Fruit fly (Drosophila melanogaster) whole organism, wandering third instar larva: Measurements from ENCODE around the gene CG46397.
A peak's percentile ranks its signal among the peaks of the same experiment; 100 is the strongest.

Experiments
- Abd-B ChIP-seq: fragments of >200 bp; optimal IDR thresholded peaks from 2 replicates; lab custom pipeline; 2017; ENCODE audit warnings: missing biosample characterization, missing genetic modification characterization
- CG32264 ChIP-seq: fragments of 200-800 bp; sonication (Bioruptor generic); optimal IDR thresholded peaks from 2 replicates; lab custom pipeline; 2016; ENCODE audit warnings: missing biosample characterization, missing genetic modification characterization
- CG9705 ChIP-seq: fragments of 200-800 bp; sonication (Bioruptor generic); optimal IDR thresholded peaks from 2 replicates; lab custom pipeline; 2018; ENCODE audit warnings: missing biosample characterization, mild to moderate bottlenecking, missing genetic modification characterization
- CrebA ChIP-seq: fragments of 200-800 bp; sonication (Bioruptor generic); optimal IDR thresholded peaks from 2 replicates; lab custom pipeline; 2016; ENCODE audit warnings: missing biosample characterization, mild to moderate bottlenecking, missing genetic modification characterization, borderline replicate concordance
- Dfd ChIP-seq: fragments of >200 bp; optimal IDR thresholded peaks from 2 replicates; lab custom pipeline; 2017; ENCODE audit warnings: missing biosample characterization, missing genetic modification characterization
- Dif ChIP-seq: fragments of 200-275, 200-300 bp; sonication (Bioruptor generic); optimal IDR thresholded peaks from 2 replicates; lab custom pipeline; 2018; ENCODE audit warnings: missing biosample characterization, missing genetic modification characterization; ENCODE audit not compliant: partially characterized antibody
- GATAd ChIP-seq: sonication (Bioruptor generic); optimal IDR thresholded peaks from 2 replicates; lab custom pipeline; 2016; ENCODE audit warnings: missing biosample characterization, missing genetic modification characterization
- HLH106 ChIP-seq: fragments of 200-800 bp; optimal IDR thresholded peaks from 3 replicates; lab custom pipeline; 2019; ENCODE audit warnings: missing biosample characterization, mild to moderate bottlenecking, missing genetic modification characterization, moderate library complexity
- Hnf4 ChIP-seq: fragments of 200-800 bp; sonication (Bioruptor generic); optimal IDR thresholded peaks from 2 replicates; lab custom pipeline; 2016; ENCODE audit warnings: missing biosample characterization, mild to moderate bottlenecking, missing genetic modification characterization
- Hr78 ChIP-seq: fragments of >200 bp; optimal IDR thresholded peaks from 2 replicates; lab custom pipeline; 2017; ENCODE audit warnings: missing biosample characterization, missing genetic modification characterization
- Hr83 ChIP-seq: fragments of 200-300 bp; sonication (Bioruptor generic); optimal IDR thresholded peaks from 2 replicates; lab custom pipeline; 2016; ENCODE audit warnings: missing biosample characterization, mild to moderate bottlenecking, missing genetic modification characterization, moderate library complexity; ENCODE audit not compliant: poor library complexity, severe bottlenecking
- Jra ChIP-seq: sonication (Bioruptor generic); optimal IDR thresholded peaks from 2 replicates; lab custom pipeline; 2016; ENCODE audit warnings: missing biosample characterization, missing genetic modification characterization
- Myc ChIP-seq: fragments of >200 bp; optimal IDR thresholded peaks from 2 replicates; lab custom pipeline; 2017
- N ChIP-seq: fragments of >200 bp; optimal IDR thresholded peaks from 2 replicates; lab custom pipeline; 2018; ENCODE audit warnings: missing biosample characterization, missing external identifiers, missing genetic modification characterization
- OdsH ChIP-seq: fragments of 200-800 bp; sonication (Bioruptor generic); optimal IDR thresholded peaks from 2 replicates; lab custom pipeline; 2016; ENCODE audit warnings: missing biosample characterization, mild to moderate bottlenecking, missing genetic modification characterization
- Sp1 ChIP-seq: fragments of 200-800 bp; sonication (Bioruptor generic); optimal IDR thresholded peaks from 3 replicates; lab custom pipeline; 2019; ENCODE audit warnings: missing biosample characterization, mild to moderate bottlenecking, missing genetic modification characterization, moderate library complexity
- Vsx2 ChIP-seq: fragments of 200-300, 225-300 bp; sonication (Bioruptor generic); optimal IDR thresholded peaks from 2 replicates; lab custom pipeline; 2018; ENCODE audit warnings: missing biosample characterization, missing genetic modification characterization; ENCODE audit not compliant: partially characterized antibody
- br ChIP-seq: fragments of 200-800 bp; sonication (Bioruptor generic); optimal IDR thresholded peaks from 2 replicates; lab custom pipeline; 2016; ENCODE audit warnings: missing biosample characterization, missing genetic modification characterization
- brk ChIP-seq: fragments of 200-800 bp; sonication (Bioruptor generic); optimal IDR thresholded peaks from 2 replicates; lab custom pipeline; 2016; ENCODE audit warnings: missing biosample characterization, mild to moderate bottlenecking, missing genetic modification characterization
- dl ChIP-seq, 2 experiments: fragments of 175-275, 200-275 bp in 1 of 2; fragments of 200-275 bp in 1 of 2; sonication (Bioruptor generic); optimal IDR thresholded peaks; lab custom pipeline; 2018; ENCODE audit warnings: mild to moderate bottlenecking in 2 of 2, missing biosample characterization in 2 of 2, missing genetic modification characterization in 2 of 2, moderate library complexity in 2 of 2; ENCODE audit not compliant: partially characterized antibody in 2 of 2, insufficient read depth in 1 of 2
- dmrt93B ChIP-seq: fragments of 200-800 bp; sonication (Bioruptor generic); optimal IDR thresholded peaks from 2 replicates; lab custom pipeline; 2018; ENCODE audit warnings: missing biosample characterization, mild to moderate bottlenecking, missing genetic modification characterization
- dsf ChIP-seq: sonication (Bioruptor generic); optimal IDR thresholded peaks from 2 replicates; lab custom pipeline; 2016; ENCODE audit warnings: missing biosample characterization, missing genetic modification characterization, borderline replicate concordance
- ey ChIP-seq: fragments of 200-800 bp; sonication (Bioruptor generic); optimal IDR thresholded peaks from 2 replicates; lab custom pipeline; 2016; ENCODE audit warnings: missing biosample characterization, missing genetic modification characterization
- foxo ChIP-seq, 2 experiments: fragments of 200-800 bp; sonication (Bioruptor generic); optimal IDR thresholded peaks; 2 replicates in 1 of 2; 3 replicates in 1 of 2; lab custom pipeline; 2016 to 2017; ENCODE audit warnings: missing biosample characterization in 2 of 2, missing genetic modification characterization in 2 of 2
- fru ChIP-seq: fragments of 200-800 bp; sonication (Bioruptor generic); optimal IDR thresholded peaks from 3 replicates; lab custom pipeline; 2016; ENCODE audit warnings: missing biosample characterization, mild to moderate bottlenecking, missing genetic modification characterization
- h ChIP-seq: fragments of 200-800 bp; sonication (Bioruptor generic); optimal IDR thresholded peaks from 3 replicates; lab custom pipeline; 2016; ENCODE audit warnings: missing biosample characterization, mild to moderate bottlenecking, missing genetic modification characterization
- jim ChIP-seq: fragments of 175-275, 200-325 bp; sonication (Bioruptor generic); optimal IDR thresholded peaks from 2 replicates; lab custom pipeline; 2016; ENCODE audit warnings: missing biosample characterization, mild to moderate bottlenecking, missing genetic modification characterization
- lola ChIP-seq: fragments of >200 bp; optimal IDR thresholded peaks from 2 replicates; lab custom pipeline; 2017; ENCODE audit warnings: missing biosample characterization, missing genetic modification characterization
- pan ChIP-seq: fragments of >200 bp; optimal IDR thresholded peaks from 2 replicates; lab custom pipeline; 2017
- psq ChIP-seq: fragments of 200-800 bp; sonication (Bioruptor generic); optimal IDR thresholded peaks from 3 replicates; lab custom pipeline; 2017; ENCODE audit warnings: missing biosample characterization, mild to moderate bottlenecking, missing genetic modification characterization, moderate library complexity
- rgr ChIP-seq: fragments of 200-800 bp; sonication (Bioruptor generic); optimal IDR thresholded peaks from 3 replicates; lab custom pipeline; 2016; ENCODE audit warnings: missing biosample characterization, mild to moderate bottlenecking, missing genetic modification characterization
- sage ChIP-seq: fragments of 200-800 bp; sonication (Bioruptor generic); optimal IDR thresholded peaks from 2 replicates; lab custom pipeline; 2016; ENCODE audit warnings: missing biosample characterization, mild to moderate bottlenecking, missing genetic modification characterization
- tai ChIP-seq: sonication (Bioruptor generic); optimal IDR thresholded peaks from 2 replicates; lab custom pipeline; 2016; ENCODE audit warnings: missing biosample characterization, missing genetic modification characterization
- usp ChIP-seq: fragments of >200 bp; optimal IDR thresholded peaks from 2 replicates; lab custom pipeline; 2017; ENCODE audit warnings: missing biosample characterization, missing genetic modification characterization
- woc ChIP-seq: sonication (Bioruptor generic); optimal IDR thresholded peaks from 2 replicates; lab custom pipeline; 2016; ENCODE audit warnings: missing biosample characterization, mild to moderate bottlenecking, missing genetic modification characterization

The CG46397 gene

DNA sequence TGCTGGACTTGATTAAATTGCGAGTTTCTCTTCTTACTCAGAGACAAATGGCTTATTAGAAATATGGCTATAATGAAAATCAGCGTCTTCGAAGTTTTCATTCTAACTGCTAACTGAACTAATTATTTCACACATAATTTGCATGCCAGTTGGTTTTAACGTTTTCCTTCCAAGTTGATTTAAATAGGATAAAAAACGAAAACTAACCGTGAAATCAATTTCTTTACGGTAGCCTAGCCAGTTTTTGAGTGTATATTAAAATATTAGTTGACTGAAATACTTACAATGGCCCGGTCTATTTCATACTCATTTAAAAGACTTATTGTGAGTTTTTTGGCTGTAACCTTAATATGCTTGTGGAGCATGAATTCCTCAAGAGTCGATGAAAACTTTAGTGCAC, 15.2 kb downstream of the CG46397 start, which contains the start of the genes CG9525 and CG32985:
CG9525 (minus strand) TSS at position 101 of the 400 bp plus-strand sequence.
CG32985 (plus strand) TSS at position 280 of the 400 bp plus-strand sequence.
- no peak for TF ChIP-seq Dif
- TF ChIP-seq Abd-B (GFP tag; lab: Kevin White, UChicago), result no peak
- no peak for TF ChIP-seq woc (GFP tag; lab: Kevin White, UChicago)
- no peak for TF ChIP-seq Hr78 (GFP tag; lab: Kevin White, UChicago)
- TF ChIP-seq h, result no peak
- TF ChIP-seq dsf (GFP tag; lab: Kevin White, UChicago), result no peak
- TF ChIP-seq pan (lab: Kevin White, UChicago), result no peak
- TF ChIP-seq GATAd, result no peak
- TF ChIP-seq Dfd (GFP tag; lab: Kevin White, UChicago), result no peak
- no peak for TF ChIP-seq OdsH (GFP tag; lab: Kevin White, UChicago)
- TF ChIP-seq dmrt93B, result no peak
- no peak for TF ChIP-seq Hnf4 (GFP tag; lab: Kevin White, UChicago)
- no peak for TF ChIP-seq fru (GFP tag; lab: Kevin White, UChicago)
- no peak for TF ChIP-seq CrebA (GFP tag; lab: Kevin White, UChicago)
- TF ChIP-seq usp (GFP tag; lab: Kevin White, UChicago), result no peak
- TF ChIP-seq tai (GFP tag; lab: Kevin White, UChicago), result no peak
- TF ChIP-seq, all 38 proteins: peak for 0

DNA sequence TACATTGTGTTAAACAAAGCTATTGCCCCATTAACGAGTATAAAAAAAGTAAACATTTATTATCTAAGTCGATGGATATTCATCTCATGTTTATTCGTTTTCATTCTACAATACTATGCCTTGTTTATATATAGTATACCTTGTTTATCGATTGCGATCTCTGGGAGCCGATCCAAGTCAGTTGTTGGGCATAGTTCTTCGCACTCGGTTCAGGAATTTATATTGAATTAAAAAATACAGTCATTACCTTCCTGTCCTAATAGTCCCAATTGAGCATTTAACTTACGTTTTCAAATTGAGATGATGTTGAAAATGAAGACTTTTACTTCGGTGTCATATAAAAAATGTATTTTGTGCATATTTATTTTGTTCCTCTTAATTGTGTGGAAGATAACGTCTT, 17.6 kb downstream of the CG46397 start, which contains the start of gene CG32984:
CG32984 (plus strand) TSS at position 301 of the 400 bp plus-strand sequence.
- TF ChIP-seq dsf (GFP tag; lab: Kevin White, UChicago), result no peak
- no peak for TF ChIP-seq Abd-B (GFP tag; lab: Kevin White, UChicago)
- TF ChIP-seq N, result no peak
- TF ChIP-seq tai (GFP tag; lab: Kevin White, UChicago), result no peak
- TF ChIP-seq jim (GFP tag; lab: Kevin White, UChicago), result no peak
- TF ChIP-seq CG9705, result no peak
- no peak for TF ChIP-seq h
- no peak for TF ChIP-seq Dif
- TF ChIP-seq HLH106 (tag; lab: Kevin White, UChicago), result no peak
- TF ChIP-seq br (GFP tag; lab: Kevin White, UChicago), result no peak
- no peak for TF ChIP-seq brk (GFP tag; lab: Kevin White, UChicago)
- no peak for TF ChIP-seq Hr78 (GFP tag; lab: Kevin White, UChicago)
- TF ChIP-seq Jra (GFP tag; lab: Kevin White, UChicago), result no peak
- TF ChIP-seq Dfd (GFP tag; lab: Kevin White, UChicago), result no peak
- no peak for TF ChIP-seq usp (GFP tag; lab: Kevin White, UChicago)
- no peak for TF ChIP-seq Vsx2 (GFP tag; lab: Kevin White, UChicago)
- TF ChIP-seq Hr83 (GFP tag; lab: Kevin White, UChicago), result no peak
- TF ChIP-seq lola (GFP tag; lab: Kevin White, UChicago), result no peak
- TF ChIP-seq dmrt93B, result no peak

DNA sequence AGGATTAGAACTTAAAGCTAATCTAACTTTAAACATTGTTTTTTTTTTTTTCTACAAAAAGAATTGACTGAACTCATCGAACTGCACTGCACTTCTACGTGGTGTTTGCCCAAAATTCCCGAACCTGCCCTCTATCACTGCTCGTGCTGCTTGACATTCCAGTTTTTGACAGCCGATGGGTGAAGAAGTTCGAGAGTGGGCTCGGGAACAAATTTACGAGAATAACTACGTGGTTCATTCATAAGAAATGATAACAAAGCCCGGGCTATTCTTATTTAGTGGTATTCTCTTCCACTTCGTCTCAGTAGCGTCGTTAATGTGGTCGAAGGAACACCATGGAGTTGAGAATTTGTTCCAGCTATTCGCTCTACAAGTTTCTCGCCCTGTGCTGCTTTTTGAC, 20.2 kb downstream of the CG46397 start, which contains the start of gene CG18088:
CG18088 (plus strand) TSS at position 301 of the 400 bp plus-strand sequence.
- TF ChIP-seq rgr (GFP tag; lab: Kevin White, UChicago) (no peak), tai (GFP tag; lab: Kevin White, UChicago) (no peak), CG9705 (no peak), h (no peak), woc (GFP tag; lab: Kevin White, UChicago) (no peak), usp (GFP tag; lab: Kevin White, UChicago) (no peak), Hnf4 (GFP tag; lab: Kevin White, UChicago) (no peak), pan (lab: Kevin White, UChicago) (no peak), CrebA (GFP tag; lab: Kevin White, UChicago) (no peak)

DNA sequence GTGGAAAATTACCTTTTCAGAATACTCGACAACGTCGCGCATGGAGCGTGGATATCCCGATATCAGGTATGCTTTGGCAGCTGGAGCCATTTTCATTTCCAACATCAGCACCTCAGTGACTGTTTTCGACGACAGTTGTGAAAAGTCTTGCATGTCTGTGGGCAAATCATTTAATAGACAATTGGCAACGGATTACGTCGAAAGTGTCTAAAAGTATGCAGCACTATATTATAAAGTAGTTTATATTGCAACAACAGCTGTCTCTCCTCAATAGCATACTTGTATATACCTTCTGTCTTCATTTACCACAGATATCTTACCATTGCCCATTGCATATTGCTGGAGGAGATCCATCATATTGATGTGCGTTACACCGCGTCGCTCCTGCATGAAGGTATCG, 25.8 kb downstream of the CG46397 start:
- no peak for TF ChIP-seq HLH106 (tag; lab: Kevin White, UChicago)
- no peak for TF ChIP-seq CG32264
- no peak for TF ChIP-seq psq
- TF ChIP-seq foxo (GFP tag; optimal IDR thresholded peaks at IDR 0.05; lab: Kevin White, UChicago), result no peak
- no peak for TF ChIP-seq rgr (GFP tag; lab: Kevin White, UChicago)
- no peak for TF ChIP-seq usp (GFP tag; lab: Kevin White, UChicago)
- no peak for TF ChIP-seq Hnf4 (GFP tag; lab: Kevin White, UChicago)

DNA sequence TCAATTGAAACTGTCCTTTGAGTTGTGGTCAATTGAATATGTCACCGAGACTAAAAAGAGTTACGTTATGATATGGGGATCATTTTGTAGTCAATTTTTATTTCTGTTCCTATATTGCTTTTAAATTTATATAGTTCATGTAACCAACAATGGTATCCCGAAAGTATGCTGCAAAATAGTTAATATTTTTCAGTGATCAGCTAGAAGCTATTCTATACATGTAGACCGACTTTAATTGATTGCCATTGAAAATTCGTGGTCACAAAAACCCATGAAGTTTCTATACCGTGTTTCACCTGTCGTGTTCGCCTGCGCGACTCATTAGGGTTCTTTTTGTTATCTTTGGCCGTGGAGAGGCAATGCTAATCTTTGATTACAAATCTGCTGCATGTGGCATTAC, 27.4 kb downstream of the CG46397 start:
- TF ChIP-seq Hr83 (GFP tag; lab: Kevin White, UChicago), result no peak
- TF ChIP-seq jim (GFP tag; lab: Kevin White, UChicago), result no peak
- no peak for TF ChIP-seq sage
- TF ChIP-seq brk (GFP tag; lab: Kevin White, UChicago), result no peak
- no peak for TF ChIP-seq Vsx2 (GFP tag; lab: Kevin White, UChicago)
- no peak for TF ChIP-seq CG32264
- TF ChIP-seq ey (GFP tag; lab: Kevin White, UChicago), result no peak
- no peak for TF ChIP-seq CG9705
- no peak for TF ChIP-seq dl (GFP tag; optimal IDR thresholded peaks at IDR 0.05; lab: Kevin White, UChicago; ENCODE audit: insufficient read depth in 1 of 2, partially characterized antibody in 2 of 2)
- TF ChIP-seq Sp1 (GFP tag; lab: Kevin White, UChicago), result no peak
- TF ChIP-seq Hr78 (GFP tag; lab: Kevin White, UChicago), result no peak
- TF ChIP-seq woc (GFP tag; lab: Kevin White, UChicago), result no peak
- no peak for TF ChIP-seq Hnf4 (GFP tag; lab: Kevin White, UChicago)
- no peak for TF ChIP-seq dsf (GFP tag; lab: Kevin White, UChicago)
- no peak for TF ChIP-seq br (GFP tag; lab: Kevin White, UChicago)
- TF ChIP-seq N, result peak; percentile 21
- TF ChIP-seq Myc, result peak; percentile 41
- TF ChIP-seq, all 38 proteins: peak for 2
